Worm (Caenorhabditis elegans) whole organism, L1 larva: ENCODE data around the gene F17C11.13.

Source experiments
- F16B12.6 ChIP-seq: fragments of 150-350 bp; optimal IDR thresholded peaks from 2 replicates; lab custom pipeline; 2014; ENCODE audit warnings: missing biosample characterization, missing genetic modification characterization
- alr-1 ChIP-seq: fragments of 200-800 bp; sonication (Bioruptor generic); optimal IDR thresholded peaks from 2 replicates; lab custom pipeline; 2018; ENCODE audit warnings: borderline replicate concordance, mild to moderate bottlenecking, missing genetic modification characterization, missing compliant biosample characterization
- blmp-1 ChIP-seq: fragments of 150-350 bp; optimal IDR thresholded peaks from 2 replicates; lab custom pipeline; 2014; ENCODE audit warnings: missing biosample characterization, missing genetic modification characterization
- ceh-63 ChIP-seq: fragments of 200-800 bp; sonication (Bioruptor generic); optimal IDR thresholded peaks from 2 replicates; lab custom pipeline; 2018; ENCODE audit warnings: mild to moderate bottlenecking, missing genetic modification characterization, missing compliant biosample characterization
- ceh-88 ChIP-seq: fragments of 200-800 bp; sonication (Bioruptor generic); IDR thresholded peaks from 2 replicates; pipeline ENCODE4 v1.3.6; 2022; ENCODE audit warnings: missing genetic modification characterization, missing compliant biosample characterization
- dpl-1 ChIP-seq, 3 experiments: fragments of 150-350 bp in 2 of 3; sonication (generic microtip) in 1 of 3; optimal IDR thresholded peaks; 2 replicates each; lab custom pipeline; 2014 to 2017; ENCODE audit warnings: missing biosample characterization in 3 of 3, missing genetic modification characterization in 3 of 3, missing genetic modification reagents in 3 of 3
- efl-1 ChIP-seq, 4 experiments: fragments of 150-350 bp; optimal IDR thresholded peaks in 3 of 4; peaks in 1 of 4; 1 replicate in 1 of 4; 2 replicates in 3 of 4; lab custom pipeline; 2014; ENCODE audit warnings: missing biosample characterization in 2 of 4, missing genetic modification characterization in 2 of 4, missing genetic modification reagents in 2 of 4
- efl-3 ChIP-seq: fragments of 200-800 bp; sonication (Bioruptor generic); optimal IDR thresholded peaks from 2 replicates; lab custom pipeline; 2018; ENCODE audit warnings: mild to moderate bottlenecking, missing genetic modification characterization, missing compliant biosample characterization
- egl-13 ChIP-seq: sonication (generic microtip); optimal IDR thresholded peaks from 2 replicates; lab custom pipeline; 2016; ENCODE audit warnings: missing genotype, missing genetic modification reagents, missing genetic modification characterization, missing compliant biosample characterization
- elt-2 ChIP-seq: sonication (generic microtip); optimal IDR thresholded peaks from 2 replicates; lab custom pipeline; 2016; ENCODE audit warnings: missing genetic modification characterization, mild to moderate bottlenecking, inconsistent platforms, missing compliant biosample characterization, missing genetic modification reagents
- elt-3 ChIP-seq, 6 experiments: fragments of 150-350 bp in 1 of 6; sonication (generic microtip); optimal IDR thresholded peaks; 2 replicates each; lab custom pipeline; 2017 to 2018; ENCODE audit warnings: missing biosample characterization in 6 of 6, missing genetic modification characterization in 6 of 6, inconsistent platforms in 1 of 6
- ets-5 ChIP-seq: fragments of 200-800 bp; sonication (Bioruptor generic); IDR thresholded peaks from 2 replicates; pipeline ENCODE4 v1.3.6; 2022; ENCODE audit warnings: missing genetic modification characterization, missing compliant biosample characterization
- fkh-4 ChIP-seq: sonication (generic microtip); optimal IDR thresholded peaks from 2 replicates; lab custom pipeline; 2016; ENCODE audit warnings: missing compliant biosample characterization, missing genetic modification characterization, borderline replicate concordance
- fkh-8 ChIP-seq: sonication (generic microtip); optimal IDR thresholded peaks from 2 replicates; lab custom pipeline; 2016; ENCODE audit warnings: mild to moderate bottlenecking, missing genetic modification characterization, missing compliant biosample characterization
- hlh-4 ChIP-seq: sonication (generic microtip); optimal IDR thresholded peaks from 2 replicates; lab custom pipeline; 2016; ENCODE audit warnings: mild to moderate bottlenecking, missing genetic modification characterization, missing compliant biosample characterization
- irx-1 ChIP-seq: sonication (generic microtip); optimal IDR thresholded peaks from 2 replicates; lab custom pipeline; 2016; ENCODE audit warnings: missing genetic modification characterization, missing compliant biosample characterization
- lin-14 ChIP-seq: fragments of 200-800 bp; sonication (Bioruptor generic); optimal IDR thresholded peaks from 2 replicates; lab custom pipeline; 2018; ENCODE audit warnings: mild to moderate bottlenecking, missing genetic modification characterization, moderate library complexity, missing compliant biosample characterization
- lin-15B ChIP-seq: fragments of 150-350 bp; sonication (generic microtip); optimal IDR thresholded peaks from 3 replicates; lab custom pipeline; 2014; ENCODE audit warnings: missing biosample characterization, missing genetic modification characterization
- lsy-2 ChIP-seq, 2 experiments: fragments of 150-350 bp; optimal IDR thresholded peaks; 2 replicates each; lab custom pipeline; 2014; ENCODE audit warnings: missing biosample characterization in 2 of 2, missing genetic modification characterization in 2 of 2
- mdl-1 ChIP-seq, 2 experiments: fragments of 150-350 bp; optimal IDR thresholded peaks; 2 replicates each; lab custom pipeline; 2014 to 2017; ENCODE audit warnings: missing biosample characterization in 2 of 2, missing genetic modification characterization in 2 of 2, inconsistent platforms in 1 of 2
- mep-1 ChIP-seq: fragments of 150-350 bp; optimal IDR thresholded peaks from 2 replicates; lab custom pipeline; 2014; ENCODE audit warnings: missing biosample characterization, missing genetic modification characterization
- nhr-11 ChIP-seq: fragments of 150-350 bp; optimal IDR thresholded peaks from 2 replicates; lab custom pipeline; 2014; ENCODE audit warnings: missing biosample characterization, missing genetic modification characterization
- nhr-19 ChIP-seq: fragments of 200-800 bp; sonication (Bioruptor generic); conservative IDR thresholded peaks from 2 replicates; pipeline ENCODE4 v1.3.6; 2022; ENCODE audit warnings: missing genetic modification characterization, missing compliant biosample characterization
- nhr-20 ChIP-seq: sonication (generic microtip); optimal IDR thresholded peaks from 2 replicates; lab custom pipeline; 2016; ENCODE audit warnings: mild to moderate bottlenecking, missing genetic modification characterization, missing compliant biosample characterization
- nhr-237 ChIP-seq: fragments of 150-350 bp; optimal IDR thresholded peaks from 2 replicates; lab custom pipeline; 2014; ENCODE audit warnings: missing biosample characterization, missing genetic modification characterization
- nhr-28 ChIP-seq: fragments of 150-350 bp; optimal IDR thresholded peaks from 2 replicates; lab custom pipeline; 2014; ENCODE audit warnings: missing biosample characterization, missing genetic modification characterization
- nhr-71 ChIP-seq: sonication (generic microtip); optimal IDR thresholded peaks from 2 replicates; lab custom pipeline; 2016; ENCODE audit warnings: mild to moderate bottlenecking, missing genetic modification characterization, moderate library complexity, missing compliant biosample characterization
- nhr-77 ChIP-seq: fragments of 150-350 bp; optimal IDR thresholded peaks from 2 replicates; lab custom pipeline; 2014; ENCODE audit warnings: missing biosample characterization, missing genetic modification characterization
- nhr-84 ChIP-seq: sonication (generic microtip); optimal IDR thresholded peaks from 2 replicates; lab custom pipeline; 2017; ENCODE audit warnings: missing biosample characterization, missing genetic modification characterization
- nhr-85 ChIP-seq: sonication (generic microtip); peaks from one replicate; lab custom pipeline; 2016; ENCODE audit warnings: missing genetic modification characterization, inconsistent platforms, missing compliant biosample characterization
- nhr-90 ChIP-seq: sonication (generic microtip); optimal IDR thresholded peaks from 2 replicates; lab custom pipeline; 2016; ENCODE audit warnings: mild to moderate bottlenecking, missing genetic modification characterization, missing compliant biosample characterization; ENCODE audit not compliant: poor library complexity
- pqm-1 ChIP-seq: sonication (generic microtip); optimal IDR thresholded peaks from 3 replicates; lab custom pipeline; 2017; ENCODE audit warnings: missing biosample characterization, missing genetic modification characterization
- rnt-1 ChIP-seq: sonication (generic microtip); optimal IDR thresholded peaks from 2 replicates; lab custom pipeline; 2016; ENCODE audit warnings: mild to moderate bottlenecking, missing genetic modification characterization, moderate library complexity, missing compliant biosample characterization
- skn-1 ChIP-seq: fragments of 150-350 bp; optimal IDR thresholded peaks from 2 replicates; lab custom pipeline; 2014; ENCODE audit warnings: missing biosample characterization, missing genetic modification characterization
- snu-23 ChIP-seq: sonication (generic microtip); optimal IDR thresholded peaks from 2 replicates; lab custom pipeline; 2016; ENCODE audit warnings: missing genetic modification characterization, missing compliant biosample characterization
- sox-4 ChIP-seq: sonication (generic microtip); optimal IDR thresholded peaks from 2 replicates; lab custom pipeline; 2016; ENCODE audit warnings: missing genetic modification characterization, missing compliant biosample characterization
- unc-130 ChIP-seq: fragments of 150-350 bp; optimal IDR thresholded peaks from 2 replicates; lab custom pipeline; 2017; ENCODE audit warnings: missing biosample characterization, missing genetic modification characterization, inconsistent platforms
- unc-62 ChIP-seq: fragments of 150-350 bp; optimal IDR thresholded peaks from 2 replicates; lab custom pipeline; 2014; ENCODE audit warnings: missing biosample characterization, missing genetic modification reagents, missing genetic modification characterization
- unc-86 ChIP-seq: sonication (generic microtip); optimal IDR thresholded peaks from 2 replicates; lab custom pipeline; 2016; ENCODE audit warnings: missing genetic modification characterization, missing compliant biosample characterization
- unc-98 ChIP-seq: fragments of 200-800 bp; sonication (Bioruptor generic); IDR thresholded peaks from 2 replicates; pipeline ENCODE4 v1.3.6; 2022; ENCODE audit warnings: missing genetic modification characterization, missing compliant biosample characterization
- vab-15 ChIP-seq: sonication (generic microtip); optimal IDR thresholded peaks from 2 replicates; lab custom pipeline; 2017; ENCODE audit warnings: missing genotype, mild to moderate bottlenecking, missing genetic modification characterization, missing compliant biosample characterization
- xbp-1 ChIP-seq: sonication (generic microtip); optimal IDR thresholded peaks from 2 replicates; lab custom pipeline; 2016; ENCODE audit warnings: missing genetic modification characterization, missing compliant biosample characterization
- zag-1 ChIP-seq: fragments of 150-350 bp; optimal IDR thresholded peaks from 2 replicates; lab custom pipeline; 2014; ENCODE audit warnings: missing biosample characterization, missing genetic modification characterization
- zip-4 ChIP-seq: fragments of 200-800 bp; sonication (Bioruptor generic); optimal IDR thresholded peaks from 2 replicates; lab custom pipeline; 2018; ENCODE audit warnings: mild to moderate bottlenecking, missing genetic modification characterization, moderate library complexity, missing compliant biosample characterization
- ztf-11 ChIP-seq, 2 experiments: sonication (generic microtip); optimal IDR thresholded peaks; 2 replicates each; lab custom pipeline; 2016 to 2017; ENCODE audit warnings: missing genetic modification characterization in 2 of 2, missing biosample characterization in 1 of 2, missing compliant biosample characterization in 1 of 2

F17C11.13 gene

ce11 chrV:10937294-10937693 lies 18.4 kb upstream of the F17C11.13 start (continued):
- TF ChIP-seq unc-62 (GFP tag; lab: Kevin White, UChicago) (no peak), unc-130 (tag; lab: Kevin White, UChicago) (no peak), lsy-2 (tag; optimal IDR thresholded peaks at IDR 0.05; lab: Kevin White, UChicago) (peak; percentile 26 to 65), sox-4 (tag; lab: Kevin White, UChicago) (no peak), ets-5 (GFP tag; lab: Robert Waterston, UW) (no peak), fkh-8 (tag; lab: Kevin White, UChicago) (peak; percentile 79), alr-1 (tag; lab: Kevin White, UChicago) (no peak), nhr-90 (tag; lab: Kevin White, UChicago) (no peak), nhr-237 (tag; lab: Kevin White, UChicago) (no peak), zag-1 (no peak), ceh-88 (GFP tag; lab: Robert Waterston, UW) (no peak), ztf-11 (tag; optimal IDR thresholded peaks at IDR 0.05; lab: Kevin White, UChicago) (no peak), egl-13 (tag; lab: Kevin White, UChicago) (no peak), rnt-1 (no peak), snu-23 (peak; percentile 41), nhr-19 (peak; percentile 88), hlh-4 (tag; lab: Kevin White, UChicago) (no peak), fkh-4 (tag; lab: Kevin White, UChicago) (no peak), ceh-63 (GFP tag; lab: Kevin White, UChicago) (no peak), nhr-71 (tag; lab: Kevin White, UChicago) (peak; percentile 88), xbp-1 (tag; lab: Kevin White, UChicago) (no peak), elt-2 (tag; lab: Kevin White, UChicago) (no peak), nhr-11 (tag; lab: Kevin White, UChicago) (peak; percentile 63), blmp-1 (tag; lab: Kevin White, UChicago) (no peak), F16B12.6 (tag; lab: Kevin White, UChicago) (no peak), pqm-1 (no peak), unc-98 (GFP tag; lab: Robert Waterston, UW) (no peak), nhr-85 (no peak), lin-14 (GFP tag; lab: Kevin White, UChicago) (peak; percentile 67), unc-86 (no peak), efl-3 (GFP tag; lab: Kevin White, UChicago) (no peak), nhr-28 (tag; lab: Kevin White, UChicago) (no peak), vab-15 (tag; lab: Kevin White, UChicago) (no peak), nhr-77 (tag; lab: Kevin White, UChicago) (no peak), irx-1 (tag; lab: Kevin White, UChicago) (peak; percentile 17), nhr-84 (tag; lab: Kevin White, UChicago) (no peak)

ce11 chrV:10938739-10939138 lies 17.0 kb upstream of the F17C11.13 start, which contains the start of gene F17C11.11:
F17C11.11 (minus strand) TSS chrV:10938817.
- TF ChIP-seq skn-1 (tag; lab: Kevin White, UChicago) (peak; percentile 72), lsy-2 (tag; optimal IDR thresholded peaks at IDR 0.05; lab: Kevin White, UChicago) (peak in 1 of 2 experiments; percentile 1), elt-3 (tag; optimal IDR thresholded peaks at IDR 0.05; lab: Kevin White, UChicago) (no peak), lin-14 (GFP tag; lab: Kevin White, UChicago) (peak; percentile 27), nhr-237 (tag; lab: Kevin White, UChicago) (no peak), zip-4 (peak; percentile 88), elt-2 (tag; lab: Kevin White, UChicago) (peak; percentile 73), dpl-1 (GFP tag; optimal IDR thresholded peaks at IDR 0.05; lab: Kevin White, UChicago) (peak in 1 of 3 experiments; percentile 12), efl-1 (optimal IDR thresholded peaks at IDR 0.05; lab: Kevin White, UChicago) (no peak), efl-1 (GFP tag; optimal IDR thresholded peaks at IDR 0.05 in 1 of 2; lab: Kevin White, UChicago) (peak; percentile 1 to 17), mep-1 (tag; lab: Kevin White, UChicago) (peak; percentile 3), nhr-71 (tag; lab: Kevin White, UChicago) (peak; percentile 48), mdl-1 (tag; optimal IDR thresholded peaks at IDR 0.05; lab: Kevin White, UChicago) (peak in 1 of 2 experiments; percentile 32), unc-98 (GFP tag; lab: Robert Waterston, UW) (no peak), nhr-20 (peak; percentile 10), nhr-85 (no peak), lin-15B (tag; lab: Kevin White, UChicago) (no peak), rnt-1 (peak; percentile 52)
